Worm (Caenorhabditis elegans) whole organism, L2 larva: ENCODE data around the gene age-1.
A peak's percentile ranks its signal among the peaks of the same experiment; 100 is the strongest.

Experiments used
- C34F6.9 ChIP-seq: fragments of 150-350 bp; optimal IDR thresholded peaks from 2 replicates; lab custom pipeline; 2014; ENCODE audit warnings: missing biosample characterization, missing genetic modification characterization
- F13H6.1 ChIP-seq: sonication (generic microtip); optimal IDR thresholded peaks from 2 replicates; lab custom pipeline; 2016; ENCODE audit warnings: missing genetic modification characterization, missing compliant biosample characterization
- R02D3.7 ChIP-seq: fragments of 150-350 bp; optimal IDR thresholded peaks from 2 replicates; lab custom pipeline; 2014; ENCODE audit warnings: missing biosample characterization, missing genetic modification characterization
- Y55F3AM.14 ChIP-seq: fragments of 200-800 bp; sonication (Bioruptor generic); optimal IDR thresholded peaks from 2 replicates; lab custom pipeline; 2018; ENCODE audit warnings: mild to moderate bottlenecking, missing genetic modification characterization, missing compliant biosample characterization
- ZK546.5 ChIP-seq: sonication (generic microtip); optimal IDR thresholded peaks from 2 replicates; lab custom pipeline; 2017; ENCODE audit warnings: missing biosample characterization, missing genetic modification characterization
- alr-1 ChIP-seq: fragments of 150-350 bp; optimal IDR thresholded peaks from 2 replicates; lab custom pipeline; 2014; ENCODE audit warnings: missing biosample characterization, missing genetic modification characterization
- aly-2 ChIP-seq: fragments of 150-350 bp; optimal IDR thresholded peaks from 2 replicates; lab custom pipeline; 2014; ENCODE audit warnings: missing biosample characterization, missing genetic modification characterization
- blmp-1 ChIP-seq: sonication (generic microtip); optimal IDR thresholded peaks from 2 replicates; lab custom pipeline; 2017; ENCODE audit warnings: missing genetic modification characterization, mild to moderate bottlenecking, missing compliant biosample characterization, antibody characterized with exemption, moderate library complexity; ENCODE audit not compliant: insufficient read depth
- ceh-16 ChIP-seq: fragments of 150-350 bp; optimal IDR thresholded peaks from 2 replicates; lab custom pipeline; 2014; ENCODE audit warnings: missing biosample characterization, missing genetic modification characterization
- ceh-82 ChIP-seq: fragments of 150-350 bp; optimal IDR thresholded peaks from 2 replicates; lab custom pipeline; 2014; ENCODE audit warnings: missing biosample characterization, missing genetic modification characterization
- crh-2 ChIP-seq: sonication (generic microtip); optimal IDR thresholded peaks from 2 replicates; lab custom pipeline; 2017; ENCODE audit warnings: missing biosample characterization, missing genetic modification characterization
- dmd-4 ChIP-seq: sonication (generic microtip); optimal IDR thresholded peaks from 2 replicates; lab custom pipeline; 2017; ENCODE audit warnings: missing biosample characterization, missing genetic modification characterization
- egl-27 ChIP-seq: sonication (generic microtip); optimal IDR thresholded peaks from 3 replicates; lab custom pipeline; 2017; ENCODE audit warnings: missing biosample characterization, missing genetic modification reagents, missing genetic modification characterization
- elt-1 ChIP-seq: fragments of 150-350 bp; optimal IDR thresholded peaks from 2 replicates; lab custom pipeline; 2014; ENCODE audit warnings: missing biosample characterization, missing genetic modification characterization
- elt-3 ChIP-seq: sonication (generic microtip); optimal IDR thresholded peaks from 2 replicates; lab custom pipeline; 2017; ENCODE audit warnings: missing biosample characterization, missing genetic modification characterization
- fos-1 ChIP-seq: fragments of 150-350 bp; optimal IDR thresholded peaks from 2 replicates; lab custom pipeline; 2014; ENCODE audit warnings: missing biosample characterization, missing genetic modification characterization
- gmeb-1 ChIP-seq: fragments of 150-350 bp; optimal IDR thresholded peaks from 2 replicates; lab custom pipeline; 2014; ENCODE audit warnings: missing biosample characterization, missing genetic modification characterization
- lin-11 ChIP-seq: fragments of 150-350 bp; sonication (generic microtip); optimal IDR thresholded peaks from 2 replicates; lab custom pipeline; 2014; ENCODE audit warnings: missing biosample characterization, missing genetic modification characterization, inconsistent platforms, mixed read lengths
- lin-13 ChIP-seq: fragments of 150-350 bp; optimal IDR thresholded peaks from 2 replicates; lab custom pipeline; 2014; ENCODE audit warnings: missing biosample characterization, missing genetic modification reagents, missing genetic modification characterization
- lin-39 ChIP-seq: fragments of 150-350 bp; optimal IDR thresholded peaks from 2 replicates; lab custom pipeline; 2014; ENCODE audit warnings: missing biosample characterization, missing genetic modification reagents, missing genetic modification characterization
- lsy-2 ChIP-seq, 2 experiments: fragments of 150-350 bp in 1 of 2; sonication (generic microtip) in 1 of 2; optimal IDR thresholded peaks; 2 replicates each; lab custom pipeline; 2014 to 2017; ENCODE audit warnings: missing biosample characterization in 2 of 2, missing genetic modification characterization in 2 of 2
- mab-5 ChIP-seq: fragments of 150-350 bp; optimal IDR thresholded peaks from 2 replicates; lab custom pipeline; 2014; ENCODE audit warnings: missing biosample characterization, missing genetic modification characterization
- mbf-1 ChIP-seq: sonication (generic microtip); optimal IDR thresholded peaks from 2 replicates; lab custom pipeline; 2017; ENCODE audit warnings: missing biosample characterization, missing genetic modification characterization
- mdl-1 ChIP-seq, 2 experiments: fragments of 150-350 bp in 1 of 2; sonication (generic microtip) in 1 of 2; optimal IDR thresholded peaks; 2 replicates each; lab custom pipeline; 2017; ENCODE audit warnings: missing biosample characterization in 2 of 2, missing genetic modification characterization in 2 of 2
- nhr-10 ChIP-seq: sonication (generic microtip); optimal IDR thresholded peaks from 2 replicates; lab custom pipeline; 2017; ENCODE audit warnings: missing biosample characterization, missing genetic modification characterization
- nhr-11 ChIP-seq: fragments of 150-350 bp; optimal IDR thresholded peaks from 2 replicates; lab custom pipeline; 2014; ENCODE audit warnings: missing biosample characterization, missing genetic modification characterization
- nhr-12 ChIP-seq: fragments of 150-350 bp; optimal IDR thresholded peaks from 2 replicates; lab custom pipeline; 2014; ENCODE audit warnings: missing biosample characterization, missing genetic modification characterization
- nhr-129 ChIP-seq: fragments of 150-350 bp; optimal IDR thresholded peaks from 2 replicates; lab custom pipeline; 2014; ENCODE audit warnings: missing biosample characterization, missing genetic modification characterization
- nhr-21 ChIP-seq: fragments of 150-350 bp; optimal IDR thresholded peaks from 2 replicates; lab custom pipeline; 2014; ENCODE audit warnings: missing biosample characterization, missing genetic modification characterization
- nhr-237 ChIP-seq: fragments of 150-350 bp; optimal IDR thresholded peaks from 2 replicates; lab custom pipeline; 2014; ENCODE audit warnings: missing biosample characterization, missing genetic modification characterization
- nhr-25 ChIP-seq: fragments of 150-350 bp; sonication (generic microtip); optimal IDR thresholded peaks from 3 replicates; lab custom pipeline; 2014; ENCODE audit warnings: missing biosample characterization, missing genetic modification characterization
- nhr-6 ChIP-seq: fragments of 150-350 bp; optimal IDR thresholded peaks from 2 replicates; lab custom pipeline; 2014; ENCODE audit warnings: missing biosample characterization, missing genetic modification characterization
- peb-1 ChIP-seq: fragments of 150-350 bp; optimal IDR thresholded peaks from 2 replicates; lab custom pipeline; 2014; ENCODE audit warnings: missing biosample characterization, missing genetic modification characterization
- sem-4 ChIP-seq: fragments of 150-350 bp; optimal IDR thresholded peaks from 2 replicates; lab custom pipeline; 2014; ENCODE audit warnings: missing biosample characterization, missing genetic modification reagents, missing genetic modification characterization
- skn-1 ChIP-seq: sonication (generic microtip); optimal IDR thresholded peaks from 2 replicates; lab custom pipeline; 2017; ENCODE audit warnings: missing biosample characterization, missing genetic modification characterization
- sma-3 ChIP-seq: sonication (generic microtip); optimal IDR thresholded peaks from 2 replicates; lab custom pipeline; 2016; ENCODE audit warnings: missing genetic modification reagents, missing genetic modification characterization, missing compliant biosample characterization
- sma-9 ChIP-seq, 2 experiments: fragments of 150-350 bp in 1 of 2; sonication (generic microtip) in 1 of 2; optimal IDR thresholded peaks; 2 replicates each; lab custom pipeline; 2014 to 2016; ENCODE audit warnings: missing genetic modification characterization in 2 of 2, mild to moderate bottlenecking in 1 of 2, missing biosample characterization in 1 of 2, missing compliant biosample characterization in 1 of 2, missing genetic modification reagents in 1 of 2, moderate library complexity in 1 of 2
- snpc-4 ChIP-seq: fragments of 150-350 bp; optimal IDR thresholded peaks from 2 replicates; lab custom pipeline; 2014; ENCODE audit warnings: missing biosample characterization, missing genetic modification characterization
- unc-39 ChIP-seq: fragments of 150-350 bp; optimal IDR thresholded peaks from 2 replicates; lab custom pipeline; 2014; ENCODE audit warnings: missing biosample characterization, missing genetic modification characterization
- unc-55 ChIP-seq: fragments of 150-350 bp; sonication (generic microtip); optimal IDR thresholded peaks from 3 replicates; lab custom pipeline; 2014; ENCODE audit warnings: missing biosample characterization, missing genetic modification reagents, missing genetic modification characterization
- unc-62 ChIP-seq: fragments of 150-350 bp; optimal IDR thresholded peaks from 2 replicates; lab custom pipeline; 2014; ENCODE audit warnings: missing biosample characterization, missing genetic modification reagents, missing genetic modification characterization
- ztf-1 ChIP-seq: fragments of 200-800 bp; sonication (Bioruptor generic); conservative IDR thresholded peaks from 2 replicates; pipeline ENCODE4 v1.3.6; 2022; ENCODE audit warnings: missing genetic modification characterization, missing compliant biosample characterization
- ztf-11 ChIP-seq: sonication (generic microtip); optimal IDR thresholded peaks from 2 replicates; lab custom pipeline; 2017; ENCODE audit warnings: missing biosample characterization, missing genetic modification characterization
- ztf-4 ChIP-seq: fragments of 150-350 bp; optimal IDR thresholded peaks from 2 replicates; lab custom pipeline; 2014; ENCODE audit warnings: missing biosample characterization, missing genetic modification characterization

age-1 gene

DNA sequence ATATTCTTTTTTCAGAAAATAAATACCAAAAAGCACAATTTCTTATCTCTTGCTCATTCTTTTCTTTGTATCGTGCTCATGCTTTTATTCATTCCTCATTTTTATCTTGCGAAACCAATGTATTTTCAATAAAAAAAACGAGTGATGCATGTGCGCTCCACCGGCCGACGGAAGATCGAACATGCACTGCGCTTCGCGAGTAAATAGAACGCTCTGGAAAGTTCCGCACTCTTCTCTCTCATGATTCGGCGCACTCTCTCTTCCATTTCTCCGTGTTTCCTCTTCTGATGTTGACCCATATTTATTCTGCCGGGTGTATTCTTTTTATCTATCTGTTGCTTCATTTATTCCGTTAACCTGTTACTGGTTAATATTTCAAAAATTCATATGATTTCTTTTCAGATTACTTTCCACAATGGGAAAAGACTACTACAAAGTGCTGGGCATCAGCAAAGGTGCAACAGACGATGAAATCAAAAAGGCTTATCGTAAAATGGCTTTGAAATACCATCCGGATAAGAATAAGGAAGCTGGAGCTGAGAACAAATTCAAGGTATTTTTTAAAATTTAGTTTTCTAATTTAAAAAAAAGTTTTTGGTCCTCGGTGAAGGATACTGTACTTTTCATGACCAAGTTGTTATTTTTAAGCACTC, 18.6 kb upstream of the age-1 start, which contains the start of gene dnj-13 (continued):
- TF ChIP-seq elt-3 (tag; lab: Kevin White, UChicago) (no peak), blmp-1 (tag; lab: Kevin White, UChicago) (peak; percentile 66), mab-5 (tag; lab: Kevin White, UChicago) (peak; percentile 91), mbf-1 (tag; lab: Kevin White, UChicago) (no peak), sma-9 (GFP tag; optimal IDR thresholded peaks at IDR 0.05; lab: Kevin White, UChicago) (peak; percentile 97), sma-9 (tag; optimal IDR thresholded peaks at IDR 0.05; lab: Kevin White, UChicago) (no peak), elt-1 (tag; lab: Kevin White, UChicago) (no peak), Y55F3AM.14 (GFP tag; lab: Kevin White, UChicago) (peak; percentile 94)

DNA sequence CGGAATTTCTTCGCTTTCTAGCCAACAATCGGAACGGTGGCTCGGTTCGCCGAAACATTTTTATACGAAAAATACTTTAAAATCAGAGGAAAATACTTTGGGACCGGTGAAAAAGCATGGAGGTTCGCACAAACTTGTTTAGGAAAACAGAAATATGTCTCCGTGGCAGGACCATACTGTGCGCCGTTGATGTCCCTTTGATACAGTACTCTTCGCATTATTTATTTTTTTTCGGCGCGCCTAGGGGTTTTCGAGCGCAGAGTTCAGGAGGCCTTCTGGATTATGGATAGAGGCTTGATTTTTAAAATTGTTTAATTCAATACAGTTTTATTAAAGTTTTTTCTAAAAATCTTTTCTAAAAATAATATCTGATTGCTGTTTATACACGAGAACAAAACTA, 17.9 kb upstream of the age-1 start, which contains the start of gene F54D5.9:
Gene F54D5.9, minus strand, starts transcription at position 115 of the 400 bp plus-strand sequence.
- no peak for TF ChIP-seq mab-5 (tag; lab: Kevin White, UChicago)
- TF ChIP-seq ztf-4: no peak
- no peak for TF ChIP-seq C34F6.9 (tag; lab: Kevin White, UChicago)

DNA sequence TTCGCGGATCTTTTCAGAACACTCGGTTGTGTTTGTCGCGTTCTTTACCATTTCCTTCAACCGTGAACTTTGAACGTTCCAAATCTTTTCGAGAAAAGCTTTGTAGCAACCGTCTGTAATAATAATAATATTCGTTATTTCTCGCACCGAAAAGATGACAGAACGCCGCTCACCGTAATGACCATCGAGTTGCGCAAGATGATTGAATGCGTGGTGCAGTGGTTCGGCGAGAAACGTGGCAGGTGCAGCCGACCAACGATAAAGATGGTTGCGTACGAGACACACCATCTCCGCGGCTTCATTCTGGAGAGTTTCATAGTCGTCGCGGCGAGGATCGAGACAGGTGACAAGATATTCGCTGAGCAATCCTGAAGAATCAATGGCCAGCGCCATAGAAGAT, 16.1 kb upstream of the age-1 start:
- TF ChIP-seq nhr-129 (tag; lab: Kevin White, UChicago) (no peak), sma-3 (GFP tag; lab: Kevin White, UChicago) (no peak), ztf-1 (no peak), R02D3.7 (tag; lab: Kevin White, UChicago) (no peak), mab-5 (tag; lab: Kevin White, UChicago) (no peak), ZK546.5 (tag; lab: Kevin White, UChicago) (no peak), elt-3 (tag; lab: Kevin White, UChicago) (no peak), C34F6.9 (tag; lab: Kevin White, UChicago) (no peak)

DNA sequence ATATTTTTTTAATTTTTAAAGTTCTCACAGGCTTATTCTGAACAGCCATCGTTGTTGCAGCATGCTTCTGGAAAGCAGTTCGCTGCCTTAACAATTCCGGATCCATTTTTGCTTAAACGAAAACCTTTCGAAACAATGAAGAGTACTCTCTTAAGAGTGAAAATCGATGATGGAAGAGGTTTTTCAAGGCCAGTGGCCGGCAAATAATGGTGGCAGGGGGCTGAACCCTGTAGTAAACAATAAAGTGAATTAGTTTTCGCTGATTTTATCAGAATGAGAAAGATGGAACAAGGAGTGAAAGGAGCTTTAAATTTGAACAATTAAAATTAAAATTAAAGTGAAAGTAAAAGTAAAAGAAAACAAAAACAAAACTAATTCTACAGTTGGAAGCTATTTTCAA, 15.5 kb upstream of the age-1 start, which contains the start of gene gtf-2E2:
Gene gtf-2E2, minus strand, starts transcription at position 111 of the 400 bp plus-strand sequence.
- TF ChIP-seq mbf-1 (tag; lab: Kevin White, UChicago) (no peak), lin-11 (tag; lab: Kevin White, UChicago) (no peak), crh-2 (tag; lab: Kevin White, UChicago) (peak; percentile 25), peb-1 (tag; lab: Kevin White, UChicago) (no peak), F13H6.1 (tag; lab: Kevin White, UChicago) (no peak), nhr-237 (tag; lab: Kevin White, UChicago) (no peak), ceh-16 (tag; lab: Kevin White, UChicago) (no peak), nhr-129 (tag; lab: Kevin White, UChicago) (peak; percentile 20), lsy-2 (tag; optimal IDR thresholded peaks at IDR 0.05; lab: Kevin White, UChicago) (peak in 1 of 2 experiments; percentile 39), aly-2 (tag; lab: Kevin White, UChicago) (no peak), R02D3.7 (tag; lab: Kevin White, UChicago) (no peak), ztf-4 (no peak), ceh-82 (tag; lab: Kevin White, UChicago) (no peak), nhr-11 (tag; lab: Kevin White, UChicago) (no peak), Y55F3AM.14 (GFP tag; lab: Kevin White, UChicago) (no peak), ztf-1 (no peak), lin-39 (no peak), nhr-6 (no peak), alr-1 (no peak), unc-62 (GFP tag; lab: Kevin White, UChicago) (no peak), elt-3 (tag; lab: Kevin White, UChicago) (no peak), unc-55 (GFP tag; lab: Kevin White, UChicago) (peak; percentile 33), ztf-11 (tag; lab: Kevin White, UChicago) (no peak), egl-27 (tag; lab: Kevin White, UChicago) (no peak), ZK546.5 (tag; lab: Kevin White, UChicago) (no peak), sem-4 (tag; lab: Kevin White, UChicago) (no peak), C34F6.9 (tag; lab: Kevin White, UChicago) (peak; percentile 66), dmd-4 (tag; lab: Kevin White, UChicago) (no peak), nhr-21 (tag; lab: Kevin White, UChicago) (no peak), snpc-4 (no peak), lin-13 (GFP tag; lab: Kevin White, UChicago) (no peak), skn-1 (tag; lab: Kevin White, UChicago) (no peak), sma-9 (GFP tag; optimal IDR thresholded peaks at IDR 0.05; lab: Kevin White, UChicago) (no peak), sma-9 (tag; optimal IDR thresholded peaks at IDR 0.05; lab: Kevin White, UChicago) (no peak), fos-1 (tag; lab: Kevin White, UChicago) (peak; percentile 8), nhr-10 (tag; lab: Kevin White, UChicago) (no peak), unc-39 (tag; lab: Kevin White, UChicago) (no peak), nhr-12 (tag; lab: Kevin White, UChicago) (no peak), sma-3 (GFP tag; lab: Kevin White, UChicago) (no peak), blmp-1 (tag; lab: Kevin White, UChicago) (no peak), gmeb-1 (tag; lab: Kevin White, UChicago) (no peak), mdl-1 (tag; optimal IDR thresholded peaks at IDR 0.05; lab: Kevin White, UChicago) (no peak), mab-5 (tag; lab: Kevin White, UChicago) (no peak), nhr-25 (tag; lab: Kevin White, UChicago) (no peak)
